Worm (Caenorhabditis elegans): ENCODE results near the gene col-152.

DNA sequence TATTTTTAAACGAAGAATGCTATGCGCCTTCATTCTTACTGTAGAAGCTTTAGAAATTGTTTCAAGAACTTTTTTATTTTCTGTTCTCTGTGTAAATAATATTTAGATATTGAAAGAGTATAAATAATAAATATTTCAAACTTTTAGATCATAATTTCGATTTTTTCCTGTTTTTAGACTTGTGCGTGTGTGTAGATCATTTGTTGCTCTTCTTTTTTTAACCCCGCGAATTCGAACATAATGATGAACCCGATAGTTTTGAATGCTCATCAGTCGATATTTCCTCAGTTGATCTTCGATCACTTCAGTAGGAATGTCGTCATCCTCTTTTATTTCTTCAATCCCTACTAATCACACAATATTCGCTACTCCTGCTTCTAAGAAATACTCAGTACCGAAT lies 36.5 kb downstream of the col-152 start, which contains the start of gene T21C9.13:
- no peak for TF ChIP-seq skn-1 (tag; optimal IDR thresholded peaks at IDR 0.05)
- no peak for TF ChIP-seq snpc-4 (tag; optimal IDR thresholded peaks at IDR 0.05)
- TF ChIP-seq pqm-1 (tag; optimal IDR thresholded peaks at IDR 0.05) = no peak
- no peak for TF ChIP-seq elt-3 (tag; optimal IDR thresholded peaks at IDR 0.05)
- no peak for TF ChIP-seq nhr-25 (tag; optimal IDR thresholded peaks at IDR 0.05)
- no peak for TF ChIP-seq ceh-9 (tag; optimal IDR thresholded peaks at IDR 0.05)
- TF ChIP-seq ama-1 (optimal IDR thresholded peaks at IDR 0.05) = no peak
- no peak for TF ChIP-seq nhr-12 (tag; optimal IDR thresholded peaks at IDR 0.05)
- TF ChIP-seq nfya-1 (tag; optimal IDR thresholded peaks at IDR 0.05; ENCODE audit: insufficient read depth) = no peak
- TF ChIP-seq ztf-4 (tag; optimal IDR thresholded peaks at IDR 0.05) = no peak
- TF ChIP-seq ztf-11 (tag; optimal IDR thresholded peaks at IDR 0.05) = no peak
